Fruit fly (Drosophila melanogaster): ENCODE results near the gene CG33552.

- TF ChIP-seq CG8478 (optimal IDR thresholded peaks at IDR 0.05) (no peak), pan (optimal IDR thresholded peaks at IDR 0.05) (no peak), usp (GFP tag; optimal IDR thresholded peaks at IDR 0.05) (no peak), psq (optimal IDR thresholded peaks at IDR 0.05) (no peak), Dll (optimal IDR thresholded peaks at IDR 0.05) (no peak)
Observed at dm6 chr2L:16727578-16728023, 45.3 kb downstream of the CG33552 start, which contains the start of gene VhaSFD.
